Fruit fly (Drosophila melanogaster) Kc167 (cell line): ENCODE data around the gene Mcm6.

Experiments used
- Myc ChIP-seq: fragments of >200 bp; optimal IDR thresholded peaks from 2 replicates; lab custom pipeline; 2017; ENCODE audit warnings: missing external identifiers
- Sin3A ChIP-seq: fragments of >200 bp; optimal IDR thresholded peaks from 2 replicates; lab custom pipeline; 2018; ENCODE audit warnings: missing external identifiers
- h ChIP-seq: fragments of >200 bp; optimal IDR thresholded peaks from 3 replicates; lab custom pipeline; 2018; ENCODE audit warnings: missing external identifiers
- insv ChIP-seq: fragments of >200 bp; optimal IDR thresholded peaks from 3 replicates; lab custom pipeline; 2018; ENCODE audit warnings: missing external identifiers
- ttk ChIP-seq: sonication (Bioruptor generic); optimal IDR thresholded peaks from 2 replicates; lab custom pipeline; 2017; ENCODE audit warnings: missing external identifiers

dm6 chrX:6710258-6710657, 36.1 kb downstream of the Mcm6 start:
- TF ChIP-seq h (lab: Kevin White, UChicago) (no peak), Myc (lab: Kevin White, UChicago) (no peak), ttk (lab: Kevin White, UChicago) (no peak), Sin3A (lab: Kevin White, UChicago) (no peak), insv (lab: Kevin White, UChicago) (no peak)
